Worm (Caenorhabditis elegans) whole organism, L4 larva: ENCODE results near the gene dhc-4.

Experiments used
- T20F7.1 ChIP-seq: fragments of 200-800 bp; sonication (Bioruptor generic); optimal IDR thresholded peaks from 2 replicates; lab custom pipeline; 2018; ENCODE audit warnings: mild to moderate bottlenecking, missing genetic modification characterization, missing compliant biosample characterization
- daf-12 ChIP-seq: fragments of 150-350 bp; optimal IDR thresholded peaks from 2 replicates; lab custom pipeline; 2014; ENCODE audit warnings: missing biosample characterization, missing genetic modification reagents, missing genetic modification characterization
- fkh-10 ChIP-seq: fragments of 150-350 bp; optimal IDR thresholded peaks from 2 replicates; lab custom pipeline; 2014; ENCODE audit warnings: missing biosample characterization, missing genetic modification reagents, missing genetic modification characterization
- fos-1 ChIP-seq: fragments of 150-350 bp; optimal IDR thresholded peaks from 2 replicates; lab custom pipeline; 2014; ENCODE audit warnings: missing biosample characterization, missing genetic modification characterization
- lin-38 ChIP-seq: fragments of 200-800 bp; sonication (Bioruptor generic); IDR thresholded peaks from 2 replicates; pipeline ENCODE4 v1.3.6; 2022; ENCODE audit warnings: missing genetic modification reagents, missing genetic modification characterization, missing compliant biosample characterization
- lin-39 ChIP-seq: fragments of 150-350 bp; optimal IDR thresholded peaks from 2 replicates; lab custom pipeline; 2014; ENCODE audit warnings: missing biosample characterization, missing genetic modification reagents, missing genetic modification characterization
- mdl-1 ChIP-seq, 2 experiments: fragments of 150-350 bp in 1 of 2; sonication (generic microtip) in 1 of 2; optimal IDR thresholded peaks; 2 replicates each; lab custom pipeline; 2014 to 2017; ENCODE audit warnings: missing biosample characterization in 2 of 2, missing genetic modification characterization in 2 of 2
- nhr-28 ChIP-seq: fragments of 150-350 bp; optimal IDR thresholded peaks from 2 replicates; lab custom pipeline; 2014; ENCODE audit warnings: missing biosample characterization, missing genetic modification characterization
- nhr-42 ChIP-seq: fragments of 200-800 bp; sonication (Bioruptor generic); IDR thresholded peaks from 2 replicates; pipeline ENCODE4 v1.3.6; 2022; ENCODE audit warnings: missing genetic modification characterization, missing compliant biosample characterization
- skn-1 ChIP-seq: fragments of 150-350 bp; optimal IDR thresholded peaks from 2 replicates; lab custom pipeline; 2014; ENCODE audit warnings: missing biosample characterization, missing genetic modification characterization
- ztf-11 ChIP-seq: fragments of 150-350 bp; optimal IDR thresholded peaks from 2 replicates; lab custom pipeline; 2014; ENCODE audit warnings: missing biosample characterization, missing genetic modification characterization

- TF ChIP-seq ztf-11 (tag; lab: Kevin White, UChicago) (no peak), skn-1 (no peak), daf-12 (tag; lab: Kevin White, UChicago) (no peak), nhr-42 (GFP tag; lab: Robert Waterston, UW) (peak; percentile 93), nhr-28 (tag; lab: Kevin White, UChicago) (peak; percentile 66), T20F7.1 (peak; percentile 85), fkh-10 (GFP tag; lab: Kevin White, UChicago) (peak; percentile 84), lin-39 (tag; lab: Kevin White, UChicago) (no peak), lin-38 (peak; percentile 94), fos-1 (tag; lab: Kevin White, UChicago) (no peak), mdl-1 (tag; optimal IDR thresholded peaks at IDR 0.05; lab: Kevin White, UChicago) (peak; percentile 50 to 64)
These were observed 19.8 kb downstream of the dhc-4 start for ce11 chrIII:10989491-10990032.
